Fruit fly (Drosophila melanogaster) whole organism, wandering third instar larva: ENCODE data around the gene UbcE2M.
A peak's percentile ranks its signal among the peaks of the same experiment; 100 is the strongest.

Experiments
- Abd-B ChIP-seq: fragments of >200 bp; optimal IDR thresholded peaks from 2 replicates; lab custom pipeline; 2017; ENCODE audit warnings: missing biosample characterization, missing genetic modification characterization
- CG32264 ChIP-seq: fragments of 200-800 bp; sonication (Bioruptor generic); optimal IDR thresholded peaks from 2 replicates; lab custom pipeline; 2016; ENCODE audit warnings: missing biosample characterization, missing genetic modification characterization
- CG9705 ChIP-seq: fragments of 200-800 bp; sonication (Bioruptor generic); optimal IDR thresholded peaks from 2 replicates; lab custom pipeline; 2018; ENCODE audit warnings: missing biosample characterization, mild to moderate bottlenecking, missing genetic modification characterization
- CrebA ChIP-seq: fragments of 200-800 bp; sonication (Bioruptor generic); optimal IDR thresholded peaks from 2 replicates; lab custom pipeline; 2016; ENCODE audit warnings: missing biosample characterization, mild to moderate bottlenecking, missing genetic modification characterization, borderline replicate concordance
- Dfd ChIP-seq: fragments of >200 bp; optimal IDR thresholded peaks from 2 replicates; lab custom pipeline; 2017; ENCODE audit warnings: missing biosample characterization, missing genetic modification characterization
- Dif ChIP-seq: fragments of 200-275, 200-300 bp; sonication (Bioruptor generic); optimal IDR thresholded peaks from 2 replicates; lab custom pipeline; 2018; ENCODE audit warnings: missing biosample characterization, missing genetic modification characterization; ENCODE audit not compliant: partially characterized antibody
- GATAd ChIP-seq: sonication (Bioruptor generic); optimal IDR thresholded peaks from 2 replicates; lab custom pipeline; 2016; ENCODE audit warnings: missing biosample characterization, missing genetic modification characterization
- HLH106 ChIP-seq: fragments of 200-800 bp; optimal IDR thresholded peaks from 3 replicates; lab custom pipeline; 2019; ENCODE audit warnings: missing biosample characterization, mild to moderate bottlenecking, missing genetic modification characterization, moderate library complexity
- Hnf4 ChIP-seq: fragments of 200-800 bp; sonication (Bioruptor generic); optimal IDR thresholded peaks from 2 replicates; lab custom pipeline; 2016; ENCODE audit warnings: missing biosample characterization, mild to moderate bottlenecking, missing genetic modification characterization
- Hr78 ChIP-seq: fragments of >200 bp; optimal IDR thresholded peaks from 2 replicates; lab custom pipeline; 2017; ENCODE audit warnings: missing biosample characterization, missing genetic modification characterization
- Hr83 ChIP-seq: fragments of 200-300 bp; sonication (Bioruptor generic); optimal IDR thresholded peaks from 2 replicates; lab custom pipeline; 2016; ENCODE audit warnings: missing biosample characterization, mild to moderate bottlenecking, missing genetic modification characterization, moderate library complexity; ENCODE audit not compliant: poor library complexity, severe bottlenecking
- Jra ChIP-seq: sonication (Bioruptor generic); optimal IDR thresholded peaks from 2 replicates; lab custom pipeline; 2016; ENCODE audit warnings: missing biosample characterization, missing genetic modification characterization
- Mio ChIP-seq: sonication (Bioruptor generic); optimal IDR thresholded peaks from 2 replicates; lab custom pipeline; 2016; ENCODE audit warnings: missing biosample characterization, missing genetic modification characterization
- Myc ChIP-seq: fragments of >200 bp; optimal IDR thresholded peaks from 2 replicates; lab custom pipeline; 2017
- N ChIP-seq: fragments of >200 bp; optimal IDR thresholded peaks from 2 replicates; lab custom pipeline; 2018; ENCODE audit warnings: missing biosample characterization, missing external identifiers, missing genetic modification characterization
- OdsH ChIP-seq: fragments of 200-800 bp; sonication (Bioruptor generic); optimal IDR thresholded peaks from 2 replicates; lab custom pipeline; 2016; ENCODE audit warnings: missing biosample characterization, mild to moderate bottlenecking, missing genetic modification characterization
- Rel ChIP-seq, 2 experiments: fragments of 200-800 bp; sonication (Bioruptor generic) in 1 of 2; optimal IDR thresholded peaks; 2 replicates in 1 of 2; 3 replicates in 1 of 2; lab custom pipeline; 2016 to 2019; ENCODE audit warnings: mild to moderate bottlenecking in 2 of 2, missing biosample characterization in 2 of 2, missing genetic modification characterization in 2 of 2, moderate library complexity in 1 of 2
- Sp1 ChIP-seq: fragments of 200-800 bp; sonication (Bioruptor generic); optimal IDR thresholded peaks from 3 replicates; lab custom pipeline; 2019; ENCODE audit warnings: missing biosample characterization, mild to moderate bottlenecking, missing genetic modification characterization, moderate library complexity
- Vsx2 ChIP-seq: fragments of 200-300, 225-300 bp; sonication (Bioruptor generic); optimal IDR thresholded peaks from 2 replicates; lab custom pipeline; 2018; ENCODE audit warnings: missing biosample characterization, missing genetic modification characterization; ENCODE audit not compliant: partially characterized antibody
- br ChIP-seq: fragments of 200-800 bp; sonication (Bioruptor generic); optimal IDR thresholded peaks from 2 replicates; lab custom pipeline; 2016; ENCODE audit warnings: missing biosample characterization, missing genetic modification characterization
- brk ChIP-seq: fragments of 200-800 bp; sonication (Bioruptor generic); optimal IDR thresholded peaks from 2 replicates; lab custom pipeline; 2016; ENCODE audit warnings: missing biosample characterization, mild to moderate bottlenecking, missing genetic modification characterization
- dl ChIP-seq, 2 experiments: fragments of 175-275, 200-275 bp in 1 of 2; fragments of 200-275 bp in 1 of 2; sonication (Bioruptor generic); optimal IDR thresholded peaks; lab custom pipeline; 2018; ENCODE audit warnings: mild to moderate bottlenecking in 2 of 2, missing biosample characterization in 2 of 2, missing genetic modification characterization in 2 of 2, moderate library complexity in 2 of 2; ENCODE audit not compliant: partially characterized antibody in 2 of 2, insufficient read depth in 1 of 2
- dmrt93B ChIP-seq: fragments of 200-800 bp; sonication (Bioruptor generic); optimal IDR thresholded peaks from 2 replicates; lab custom pipeline; 2018; ENCODE audit warnings: missing biosample characterization, mild to moderate bottlenecking, missing genetic modification characterization
- dsf ChIP-seq: sonication (Bioruptor generic); optimal IDR thresholded peaks from 2 replicates; lab custom pipeline; 2016; ENCODE audit warnings: missing biosample characterization, missing genetic modification characterization, borderline replicate concordance
- ey ChIP-seq: fragments of 200-800 bp; sonication (Bioruptor generic); optimal IDR thresholded peaks from 2 replicates; lab custom pipeline; 2016; ENCODE audit warnings: missing biosample characterization, missing genetic modification characterization
- foxo ChIP-seq, 2 experiments: fragments of 200-800 bp; sonication (Bioruptor generic); optimal IDR thresholded peaks; 2 replicates in 1 of 2; 3 replicates in 1 of 2; lab custom pipeline; 2016 to 2017; ENCODE audit warnings: missing biosample characterization in 2 of 2, missing genetic modification characterization in 2 of 2
- fru ChIP-seq: fragments of 200-800 bp; sonication (Bioruptor generic); optimal IDR thresholded peaks from 3 replicates; lab custom pipeline; 2016; ENCODE audit warnings: missing biosample characterization, mild to moderate bottlenecking, missing genetic modification characterization
- h ChIP-seq: fragments of 200-800 bp; sonication (Bioruptor generic); optimal IDR thresholded peaks from 3 replicates; lab custom pipeline; 2016; ENCODE audit warnings: missing biosample characterization, mild to moderate bottlenecking, missing genetic modification characterization
- jim ChIP-seq: fragments of 175-275, 200-325 bp; sonication (Bioruptor generic); optimal IDR thresholded peaks from 2 replicates; lab custom pipeline; 2016; ENCODE audit warnings: missing biosample characterization, mild to moderate bottlenecking, missing genetic modification characterization
- lola ChIP-seq: fragments of >200 bp; optimal IDR thresholded peaks from 2 replicates; lab custom pipeline; 2017; ENCODE audit warnings: missing biosample characterization, missing genetic modification characterization
- pan ChIP-seq: fragments of >200 bp; optimal IDR thresholded peaks from 2 replicates; lab custom pipeline; 2017
- psq ChIP-seq: fragments of 200-800 bp; sonication (Bioruptor generic); optimal IDR thresholded peaks from 3 replicates; lab custom pipeline; 2017; ENCODE audit warnings: missing biosample characterization, mild to moderate bottlenecking, missing genetic modification characterization, moderate library complexity
- rgr ChIP-seq: fragments of 200-800 bp; sonication (Bioruptor generic); optimal IDR thresholded peaks from 3 replicates; lab custom pipeline; 2016; ENCODE audit warnings: missing biosample characterization, mild to moderate bottlenecking, missing genetic modification characterization
- sage ChIP-seq: fragments of 200-800 bp; sonication (Bioruptor generic); optimal IDR thresholded peaks from 2 replicates; lab custom pipeline; 2016; ENCODE audit warnings: missing biosample characterization, mild to moderate bottlenecking, missing genetic modification characterization
- sv ChIP-seq: fragments of 200-800 bp; sonication (Bioruptor generic); optimal IDR thresholded peaks from 3 replicates; lab custom pipeline; 2016; ENCODE audit warnings: missing biosample characterization, missing genetic modification characterization
- tai ChIP-seq: sonication (Bioruptor generic); optimal IDR thresholded peaks from 2 replicates; lab custom pipeline; 2016; ENCODE audit warnings: missing biosample characterization, missing genetic modification characterization
- usp ChIP-seq: fragments of >200 bp; optimal IDR thresholded peaks from 2 replicates; lab custom pipeline; 2017; ENCODE audit warnings: missing biosample characterization, missing genetic modification characterization
- woc ChIP-seq: sonication (Bioruptor generic); optimal IDR thresholded peaks from 2 replicates; lab custom pipeline; 2016; ENCODE audit warnings: missing biosample characterization, mild to moderate bottlenecking, missing genetic modification characterization

The UbcE2M gene

dm6 chr3L:8197779-8198279 is at the start of gene UbcE2M, which contains the start of gene Dhps:
TSS of gene UbcE2M (minus strand) at chr3L:8197987.
TSS of gene Dhps (plus strand) at chr3L:8198207.
- TF ChIP-seq dl (GFP tag; optimal IDR thresholded peaks at IDR 0.05; lab: Kevin White, UChicago; ENCODE audit: insufficient read depth in 1 of 2, partially characterized antibody in 2 of 2) (no peak), GATAd (GFP tag; lab: Kevin White, UChicago) (peak; percentile 0), Hr78 (GFP tag; lab: Kevin White, UChicago) (no peak), CG32264 (no peak), rgr (GFP tag; lab: Kevin White, UChicago) (peak; percentile 72), ey (GFP tag; lab: Kevin White, UChicago) (peak; percentile 54), Vsx2 (no peak), fru (no peak), dmrt93B (GFP tag; lab: Kevin White, UChicago) (peak; percentile 86), OdsH (GFP tag; lab: Kevin White, UChicago) (peak; percentile 61), sv (GFP tag; lab: Kevin White, UChicago) (no peak), Hnf4 (no peak), lola (GFP tag; lab: Kevin White, UChicago) (no peak), pan (lab: Kevin White, UChicago) (no peak), Mio (GFP tag; lab: Kevin White, UChicago) (no peak), HLH106 (peak; percentile 79), Abd-B (GFP tag; lab: Kevin White, UChicago) (no peak), CrebA (GFP tag; lab: Kevin White, UChicago) (no peak), h (peak; percentile 68), foxo (GFP tag; optimal IDR thresholded peaks at IDR 0.05; lab: Kevin White, UChicago) (peak in 1 of 2 experiments; percentile 77), CG9705 (GFP tag; lab: Kevin White, UChicago) (peak; percentile 67), Myc (peak; percentile 90), brk (GFP tag; lab: Kevin White, UChicago) (no peak), Sp1 (GFP tag; lab: Kevin White, UChicago) (peak; percentile 76), woc (GFP tag; lab: Kevin White, UChicago) (peak; percentile 46), usp (GFP tag; lab: Kevin White, UChicago) (no peak), dsf (no peak), Rel (GFP tag; optimal IDR thresholded peaks at IDR 0.05; lab: Kevin White, UChicago) (no peak), Rel (tag; optimal IDR thresholded peaks at IDR 0.05; lab: Kevin White, UChicago) (no peak), Dfd (no peak), br (GFP tag; lab: Kevin White, UChicago) (peak; percentile 42), tai (no peak), Dif (GFP tag; lab: Kevin White, UChicago) (no peak), Hr83 (GFP tag; lab: Kevin White, UChicago) (peak; percentile 40), psq (GFP tag; lab: Kevin White, UChicago) (peak; percentile 78), sage (GFP tag; lab: Kevin White, UChicago) (no peak), jim (GFP tag; lab: Kevin White, UChicago) (no peak), N (GFP tag; lab: Kevin White, UChicago) (no peak), Jra (no peak)

DNA sequence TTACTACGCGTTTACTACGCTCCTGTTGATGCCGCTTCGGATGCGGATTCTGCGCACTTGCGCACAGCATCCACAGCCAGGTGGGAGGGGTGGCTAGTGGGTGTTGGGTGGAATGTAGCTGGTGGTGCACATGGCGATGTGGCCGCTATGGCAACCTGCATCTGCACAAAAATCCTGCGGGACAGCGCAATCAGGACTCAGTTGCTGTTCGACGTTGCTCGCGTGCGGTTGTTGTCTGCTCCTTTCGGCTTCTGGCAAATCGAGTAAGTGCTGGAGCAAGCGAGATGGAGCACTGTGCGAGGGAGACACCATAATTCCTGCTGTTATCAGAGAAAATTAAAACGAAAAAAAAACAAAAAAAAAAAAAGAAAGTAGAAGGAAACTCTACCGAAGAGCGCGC is 43.1 kb upstream of the UbcE2M start:
- no peak for TF ChIP-seq h
- TF ChIP-seq Mio (GFP tag; lab: Kevin White, UChicago): no peak
- TF ChIP-seq ey (GFP tag; lab: Kevin White, UChicago): no peak
- no peak for TF ChIP-seq sv (GFP tag; lab: Kevin White, UChicago)
- TF ChIP-seq GATAd (GFP tag; lab: Kevin White, UChicago): no peak
- no peak for TF ChIP-seq rgr (GFP tag; lab: Kevin White, UChicago)

- TF ChIP-seq ey (GFP tag; lab: Kevin White, UChicago) (no peak), Jra (no peak), CrebA (GFP tag; lab: Kevin White, UChicago) (no peak), Hnf4 (no peak), HLH106 (no peak), Dfd (no peak), Dif (GFP tag; lab: Kevin White, UChicago) (no peak), Hr78 (GFP tag; lab: Kevin White, UChicago) (no peak), brk (GFP tag; lab: Kevin White, UChicago) (no peak), N (GFP tag; lab: Kevin White, UChicago) (no peak), fru (no peak), foxo (GFP tag; optimal IDR thresholded peaks at IDR 0.05; lab: Kevin White, UChicago) (no peak), dl (GFP tag; optimal IDR thresholded peaks at IDR 0.05; lab: Kevin White, UChicago; ENCODE audit: insufficient read depth in 1 of 2, partially characterized antibody in 2 of 2) (no peak), h (no peak)
Measured at dm6 chr3L:8240501-8240900, 42.7 kb upstream of the UbcE2M start, which contains the start of gene CG7213. TSS of gene CG7213 (minus strand) at chr3L:8240601.
